Worm (Caenorhabditis elegans) whole organism, late embryonic: Measurements from ENCODE around the gene ZK829.1.

Experiments used
- F13H6.1 ChIP-seq: sonication (generic microtip); optimal IDR thresholded peaks from 2 replicates; lab custom pipeline; 2016; ENCODE audit warnings: missing genetic modification characterization, missing compliant biosample characterization
- pax-1 ChIP-seq: fragments of 150-350 bp; optimal IDR thresholded peaks from 2 replicates; lab custom pipeline; 2014; ENCODE audit warnings: missing biosample characterization, missing genetic modification characterization
- pqm-1 ChIP-seq: sonication (generic microtip); optimal IDR thresholded peaks from 2 replicates; lab custom pipeline; 2016; ENCODE audit warnings: missing genetic modification characterization, missing compliant biosample characterization

ce11 chrIV:11937087-11937486 lies 5.1 kb downstream of the ZK829.1 start, which contains the start of gene slc-5A12:
- TF ChIP-seq pax-1 (no peak), pqm-1 (tag; lab: Kevin White, UChicago) (no peak), F13H6.1 (no peak)
